Worm (Caenorhabditis elegans): ENCODE results near the gene C56G2.4.

- no peak for TF ChIP-seq him-1 (tag; optimal IDR thresholded peaks at IDR 0.05)
- no peak for TF ChIP-seq dao-5 (tag; optimal IDR thresholded peaks at IDR 0.05)
- TF ChIP-seq W03F9.2 (tag; optimal IDR thresholded peaks at IDR 0.05) = no peak
Observed at ce11 chrIII:6356007-6356406, 24.5 kb downstream of the C56G2.4 start.
